Fruit fly (Drosophila melanogaster) S2 (cell line): ENCODE measurements around the gene CG16800.
A peak's percentile ranks its signal among the peaks of the same experiment; 100 is the strongest.

ENCODE experiments used
- CG8478 ChIP-seq: fragments of >200 bp; optimal IDR thresholded peaks from 2 replicates; lab custom pipeline; 2018
- CTCF ChIP-seq, 2 experiments: fragments of >200 bp; optimal IDR thresholded peaks; 2 replicates each; lab custom pipeline; 2018

CG16800 gene

dm6 chr2L:12966290-12966689 is at the start of gene CG16800:
TSS of gene CG16800 (plus strand) at chr2L:12966590.
- TF ChIP-seq CTCF (optimal IDR thresholded peaks at IDR 0.05; lab: Kevin White, UChicago) (no peak), CG8478 (no peak)

DNA sequence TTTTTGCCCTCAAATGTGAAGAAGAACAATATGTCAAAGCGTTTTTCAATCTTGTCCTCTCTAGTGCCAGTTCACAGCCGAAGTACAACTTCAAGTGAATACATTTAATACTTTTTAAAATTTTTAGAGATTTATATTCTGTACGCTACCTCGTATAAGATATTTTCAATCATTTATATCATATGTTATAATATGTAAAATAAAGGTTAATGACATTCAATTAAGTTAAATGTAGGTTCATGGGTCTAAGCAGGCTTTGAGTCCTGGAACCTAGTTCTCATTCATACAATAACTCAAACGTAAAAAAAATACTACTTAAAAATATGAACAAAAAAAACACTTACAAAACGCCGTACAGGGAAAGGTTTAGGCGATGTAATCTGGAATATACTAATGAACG is 45.6 kb upstream of the CG16800 start, which contains the start of gene ACXA:
Gene ACXA, plus strand, starts transcription at position 301 of the 400 bp plus-strand sequence.
- TF ChIP-seq CTCF (optimal IDR thresholded peaks at IDR 0.05; lab: Kevin White, UChicago) (no peak), CG8478 (no peak)

DNA sequence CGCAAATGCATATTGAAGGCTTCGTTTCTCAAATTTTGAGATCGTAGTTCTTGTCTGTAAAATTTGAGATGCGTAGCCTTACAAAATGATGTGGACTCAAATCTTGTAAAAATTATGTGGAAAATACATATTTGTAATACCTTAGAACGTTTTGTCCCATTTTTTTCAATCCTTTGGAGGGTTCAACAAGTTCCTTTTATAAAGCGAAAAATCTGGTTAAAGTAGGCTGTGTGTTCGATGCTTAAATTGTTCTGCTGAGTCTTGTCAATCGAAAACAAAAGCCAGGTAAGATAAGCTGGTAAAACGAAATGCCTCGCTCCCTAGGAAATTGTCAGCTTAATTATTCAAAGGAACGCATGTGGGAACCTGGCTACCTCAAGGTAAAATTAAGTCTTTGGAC is 41.1 kb upstream of the CG16800 start, which contains the start of gene ACXE:
Gene ACXE, plus strand, starts transcription at position 301 of the 400 bp plus-strand sequence.
- no peak for TF ChIP-seq CTCF (optimal IDR thresholded peaks at IDR 0.05; lab: Kevin White, UChicago)
- no peak for TF ChIP-seq CG8478

- TF ChIP-seq CG8478, result no peak
Measured at dm6 chr2L:12932996-12933395, 33.4 kb upstream of the CG16800 start.

- no peak for TF ChIP-seq CG8478
- no peak for TF ChIP-seq CTCF (optimal IDR thresholded peaks at IDR 0.05; lab: Kevin White, UChicago)
Measured at dm6 chr2L:12950682-12951081, 15.7 kb upstream of the CG16800 start.

DNA sequence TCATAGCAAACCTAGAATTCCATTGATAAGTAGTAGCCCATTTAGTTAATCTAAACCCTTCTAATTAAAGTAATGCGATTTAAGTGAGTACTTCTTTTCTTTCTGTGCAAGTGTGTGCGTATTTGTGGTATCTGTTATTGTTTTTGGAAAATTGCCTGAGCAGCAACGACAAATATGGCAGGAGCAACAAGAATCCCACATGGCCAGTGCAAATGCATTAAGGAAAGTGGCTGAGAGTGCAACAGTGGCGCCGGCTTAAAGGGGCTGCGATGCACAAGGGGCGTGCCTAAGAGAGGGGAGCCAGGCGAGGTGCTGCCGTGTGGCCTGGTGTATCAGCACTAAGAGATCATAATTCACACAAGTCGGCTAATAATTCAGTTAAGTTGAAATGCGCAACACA is 3.2 kb downstream of the CG16800 start:
- TF ChIP-seq CG8478 (no peak), CTCF (optimal IDR thresholded peaks at IDR 0.05; lab: Kevin White, UChicago) (no peak)

DNA sequence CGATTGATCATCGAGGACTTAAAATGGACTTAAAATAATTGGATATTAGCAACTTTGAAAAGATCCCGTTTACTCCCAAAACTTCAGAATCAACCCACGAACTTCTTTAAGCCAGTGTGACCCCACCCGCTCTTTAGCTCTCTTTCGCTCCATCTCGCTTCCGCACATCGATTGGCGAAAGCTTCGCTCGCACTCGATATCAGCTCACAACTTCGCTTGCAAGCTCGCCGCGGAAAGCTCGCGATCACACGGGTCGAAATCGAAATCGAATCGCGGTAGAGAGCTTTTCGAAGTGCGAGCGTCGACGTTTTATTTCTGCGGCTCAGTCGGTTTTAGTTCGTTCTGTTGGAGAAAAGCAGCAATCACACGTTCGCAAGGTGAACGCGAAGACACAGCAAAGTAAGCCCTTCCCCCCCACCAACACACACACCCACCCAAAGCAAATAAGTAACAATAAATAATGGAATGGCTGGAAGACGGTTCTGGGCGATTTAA is 7.7 kb downstream of the CG16800 start, which contains the start of gene Vha68-2:
Gene Vha68-2, plus strand, starts transcription at position 278 of the 495 bp plus-strand sequence.
- TF ChIP-seq CG8478, result no peak
- TF ChIP-seq CTCF (optimal IDR thresholded peaks at IDR 0.05; lab: Kevin White, UChicago), result no peak

DNA sequence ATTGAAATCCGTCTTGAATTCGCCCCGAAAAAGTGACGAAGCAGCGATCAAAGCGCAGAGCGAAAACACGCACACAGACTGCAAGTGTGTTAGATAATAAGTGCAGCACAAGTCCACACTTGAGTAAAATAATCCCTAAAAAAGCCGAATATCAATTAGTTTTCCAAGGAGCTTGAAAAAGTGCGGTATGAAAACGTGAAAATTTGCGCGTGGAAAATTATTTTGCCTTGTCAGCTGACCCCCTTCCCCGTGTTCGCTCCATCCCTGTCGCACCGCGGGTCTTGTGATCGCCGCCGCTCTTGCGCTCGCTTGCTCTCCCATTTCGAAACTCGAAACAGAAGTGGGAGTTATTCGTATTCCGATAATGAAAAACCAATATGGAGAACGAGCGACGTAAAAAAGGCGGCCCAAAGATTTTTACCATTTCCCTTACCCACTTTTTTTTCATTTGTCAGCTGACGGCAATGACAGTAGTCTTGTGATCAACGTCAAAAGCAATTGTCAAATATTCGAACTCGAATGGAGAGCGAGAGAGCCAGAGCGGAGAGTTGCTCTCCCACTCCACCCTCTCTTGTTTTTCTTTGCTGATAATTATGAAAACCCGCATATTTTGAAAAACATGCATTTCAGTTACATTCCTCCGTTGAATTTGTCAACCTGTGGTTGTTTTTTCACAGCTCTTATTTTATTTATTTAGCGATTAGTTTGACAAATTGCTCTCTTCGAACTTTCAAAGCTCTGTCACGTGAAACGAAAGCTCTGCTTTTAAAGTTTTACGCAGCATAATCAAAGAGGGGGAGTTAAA is 8.4 kb downstream of the CG16800 start:
- TF ChIP-seq CTCF (optimal IDR thresholded peaks at IDR 0.05; lab: Kevin White, UChicago), result no peak
- no peak for TF ChIP-seq CG8478

DNA sequence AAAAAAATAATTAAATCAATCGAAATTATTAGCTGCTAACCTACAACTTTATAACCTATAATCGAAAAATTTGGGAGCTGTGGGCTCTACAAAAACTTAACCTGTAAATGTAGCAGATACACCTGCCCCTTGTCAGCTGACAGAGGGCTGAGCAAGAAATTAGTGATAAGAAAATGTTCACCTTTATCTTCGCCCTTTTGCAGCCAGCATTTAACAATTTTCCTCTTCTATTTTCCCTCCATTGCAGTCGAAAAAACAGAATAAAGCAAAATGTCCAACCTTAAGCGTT is 8.9 kb downstream of the CG16800 start:
- TF ChIP-seq CG8478 (no peak), CTCF (optimal IDR thresholded peaks at IDR 0.05; lab: Kevin White, UChicago) (no peak)

- no peak for TF ChIP-seq CTCF (optimal IDR thresholded peaks at IDR 0.05; lab: Kevin White, UChicago)
- no peak for TF ChIP-seq CG8478
Measured at dm6 chr2L:12978486-12978885, 12.1 kb downstream of the CG16800 start, which contains the start of gene Vha68-3. TSS of gene Vha68-3 (plus strand) at chr2L:12978786.

DNA sequence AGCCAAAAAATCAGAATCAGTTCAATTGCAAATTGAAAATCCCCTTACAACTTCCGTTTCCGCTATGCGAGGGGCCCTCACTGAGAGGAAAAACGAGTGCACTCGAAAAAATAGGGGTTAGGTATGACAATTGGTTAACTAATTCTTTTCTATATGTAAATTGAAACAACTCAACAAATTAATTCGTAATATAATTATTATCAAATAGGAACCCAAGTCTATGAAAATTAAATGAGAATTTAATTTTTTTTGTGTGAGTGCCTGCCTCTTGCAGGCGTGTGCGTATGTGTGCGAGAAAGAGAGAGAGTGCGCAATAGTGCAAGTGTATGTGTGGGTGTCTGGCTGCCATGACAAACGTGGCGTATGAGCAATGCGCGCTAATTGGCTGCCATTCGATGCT is 15.7 kb downstream of the CG16800 start:
- no peak for TF ChIP-seq CG8478
- TF ChIP-seq CTCF (optimal IDR thresholded peaks at IDR 0.05; lab: Kevin White, UChicago), result no peak

- TF ChIP-seq CG8478 (no peak), CTCF (optimal IDR thresholded peaks at IDR 0.05; lab: Kevin White, UChicago) (no peak)
Measured at dm6 chr2L:12985043-12985442, 18.7 kb downstream of the CG16800 start.

- TF ChIP-seq CG8478, result no peak
- no peak for TF ChIP-seq CTCF (optimal IDR thresholded peaks at IDR 0.05; lab: Kevin White, UChicago)
Measured at dm6 chr2L:13000393-13001001, 34.1 kb downstream of the CG16800 start, which contains the start of gene Yip1d1. TSS of gene Yip1d1 (minus strand) at chr2L:13000635.

- TF ChIP-seq CTCF (optimal IDR thresholded peaks at IDR 0.05; lab: Kevin White, UChicago) (peak; percentile 83 to 85), CG8478 (no peak)
Measured at dm6 chr2L:13003659-13004058, 37.3 kb downstream of the CG16800 start.

DNA sequence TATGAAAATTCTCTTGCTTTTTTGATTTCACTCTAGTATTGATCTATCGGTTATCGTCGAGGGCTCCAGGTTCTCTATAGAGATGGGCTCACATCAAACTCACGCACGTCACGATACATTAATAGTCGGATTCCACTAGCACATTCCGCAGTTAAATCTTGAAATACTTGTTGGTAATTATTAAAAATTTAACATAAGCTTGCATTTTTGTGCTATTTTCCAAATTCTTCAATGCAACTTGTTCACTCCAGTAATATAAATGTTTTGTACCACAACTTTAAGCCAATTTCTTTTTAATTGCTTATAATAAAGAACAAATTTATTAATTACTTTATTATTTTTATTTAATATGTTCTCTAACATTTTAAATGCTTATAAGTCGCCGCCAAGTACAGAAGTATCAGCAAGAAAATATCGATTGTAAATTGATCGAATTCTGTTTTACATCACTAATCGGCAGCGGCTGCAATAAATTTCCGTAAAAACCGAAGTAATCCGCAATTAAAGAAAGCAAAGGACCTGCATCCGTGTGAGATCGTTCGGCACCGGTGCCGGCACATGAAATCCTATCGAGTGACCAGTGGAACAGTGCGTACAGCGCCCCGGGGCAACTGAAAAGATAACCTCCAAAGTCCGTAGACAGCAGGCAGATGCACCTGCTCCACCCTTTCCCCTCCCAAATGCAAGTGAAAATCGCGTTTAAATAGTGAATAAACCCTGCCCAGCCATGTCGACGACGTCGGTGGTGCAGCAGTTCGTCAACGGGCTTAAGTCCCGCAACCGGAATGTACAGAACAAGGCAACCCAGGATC is 37.9 kb downstream of the CG16800 start, which contains the start of the genes Vha68-1 and mTor:
Gene Vha68-1, minus strand, starts transcription at position 49 of the 812 bp plus-strand sequence.
Gene mTor, plus strand, starts transcription at position 422 of the 812 bp plus-strand sequence.
- TF ChIP-seq CTCF (optimal IDR thresholded peaks at IDR 0.05; lab: Kevin White, UChicago) (no peak), CG8478 (no peak)
